Fruit fly (Drosophila melanogaster) whole organism, embryonic: ENCODE results near the gene CG2321.
A peak's percentile ranks its signal among the peaks of the same experiment; 100 is the strongest.

Experiments used
- CG10274 ChIP-seq: fragments of 200-800 bp; sonication (Bioruptor generic); optimal IDR thresholded peaks from 3 replicates; lab custom pipeline; 2017; ENCODE audit warnings: missing biosample characterization, mild to moderate bottlenecking, missing genetic modification characterization
- CG11247 ChIP-seq: fragments of 200-800 bp; sonication (Bioruptor generic); IDR thresholded peaks from 2 replicates; pipeline ENCODE4 v1.3.6; 2022; ENCODE audit warnings: missing biosample characterization, missing genetic modification characterization
- CG11398 ChIP-seq: fragments of 200-800 bp; sonication (Bioruptor generic); optimal IDR thresholded peaks from 2 replicates; lab custom pipeline; 2016; ENCODE audit warnings: missing biosample characterization, missing genetic modification characterization
- CG11504 ChIP-seq: fragments of 200-800 bp; sonication (Bioruptor generic); optimal IDR thresholded peaks from 3 replicates; lab custom pipeline; 2019; ENCODE audit warnings: missing biosample characterization, mild to moderate bottlenecking, missing genetic modification characterization, moderate library complexity
- CG11695 ChIP-seq: fragments of 200-800 bp; sonication (Bioruptor generic); IDR thresholded peaks from 3 replicates; pipeline ENCODE4 v1.3.6; 2022; ENCODE audit warnings: missing biosample characterization, missing genetic modification characterization
- CG15479 ChIP-seq: fragments of 200-800 bp; sonication (Bioruptor generic); optimal IDR thresholded peaks from 3 replicates; lab custom pipeline; 2019; ENCODE audit warnings: missing biosample characterization, mild to moderate bottlenecking, missing genetic modification characterization, moderate library complexity
- CG1602 ChIP-seq: fragments of 200-800 bp; sonication (Bioruptor generic); optimal IDR thresholded peaks from 3 replicates; lab custom pipeline; 2016; ENCODE audit warnings: missing biosample characterization, missing genetic modification characterization
- CG17568 ChIP-seq: fragments of 200-800 bp; sonication (Bioruptor generic); optimal IDR thresholded peaks from 2 replicates; lab custom pipeline; 2018; ENCODE audit warnings: missing biosample characterization, mild to moderate bottlenecking, missing genetic modification characterization, moderate library complexity
- CG18476 ChIP-seq: fragments of 200-800 bp; sonication (Bioruptor generic); optimal IDR thresholded peaks from 2 replicates; lab custom pipeline; 2016; ENCODE audit warnings: missing biosample characterization, mild to moderate bottlenecking, missing genetic modification characterization
- CG3163 ChIP-seq: fragments of 200-800 bp; sonication (Bioruptor generic); optimal IDR thresholded peaks from 3 replicates; lab custom pipeline; 2016; ENCODE audit warnings: missing biosample characterization, missing genetic modification characterization
- CG32532 ChIP-seq: fragments of 200-800 bp; sonication (Bioruptor generic); IDR thresholded peaks from 2 replicates; pipeline ENCODE4 v1.3.6; 2022; ENCODE audit warnings: missing biosample characterization, missing genetic modification characterization
- CG34422 ChIP-seq: fragments of 200-800 bp; sonication (Bioruptor generic); IDR thresholded peaks from 3 replicates; pipeline ENCODE4 v1.3.6; 2022; ENCODE audit warnings: missing biosample characterization, missing genetic modification characterization
- CG4360 ChIP-seq: fragments of 200-800 bp; sonication (Bioruptor generic); IDR thresholded peaks from 2 replicates; pipeline ENCODE4 v1.3.6; 2022; ENCODE audit warnings: missing biosample characterization, missing genetic modification characterization
- CG4707 ChIP-seq: fragments of 200-800 bp; sonication (Bioruptor generic); optimal IDR thresholded peaks from 2 replicates; lab custom pipeline; 2018; ENCODE audit warnings: missing biosample characterization, mild to moderate bottlenecking, missing genetic modification characterization, moderate library complexity
- CG6813 ChIP-seq: fragments of 200-800 bp; sonication (Bioruptor generic); optimal IDR thresholded peaks from 2 replicates; lab custom pipeline; 2017; ENCODE audit warnings: missing biosample characterization, missing genetic modification characterization, mild to moderate bottlenecking, moderate library complexity, missing genetic modification reagents
- CG7556 ChIP-seq: fragments of 200-800 bp; sonication (Bioruptor generic); optimal IDR thresholded peaks from 2 replicates; lab custom pipeline; 2017; ENCODE audit warnings: missing biosample characterization, mild to moderate bottlenecking, missing genetic modification characterization
- CG7928 ChIP-seq: fragments of 200-800 bp; sonication (Bioruptor generic); optimal IDR thresholded peaks from 2 replicates; lab custom pipeline; 2017; ENCODE audit warnings: missing biosample characterization, mild to moderate bottlenecking, missing genetic modification characterization
- CG7963 ChIP-seq: fragments of 200-800 bp; sonication (Bioruptor generic); IDR thresholded peaks from 3 replicates; pipeline ENCODE4 v1.3.6; 2022; ENCODE audit warnings: missing biosample characterization, missing genetic modification characterization; ENCODE audit not compliant: partially characterized antibody
- CG8290 ChIP-seq, 3 experiments: fragments of 200-800 bp; sonication (Bioruptor generic); optimal IDR thresholded peaks; 2 replicates each; lab custom pipeline; 2016 to 2019; ENCODE audit warnings: missing biosample characterization in 3 of 3, missing genetic modification characterization in 3 of 3, mild to moderate bottlenecking in 2 of 3, moderate library complexity in 1 of 3
- CG9437 ChIP-seq: fragments of 200-800 bp; sonication (Bioruptor generic); optimal IDR thresholded peaks from 2 replicates; lab custom pipeline; 2018; ENCODE audit warnings: missing biosample characterization, mild to moderate bottlenecking, missing genetic modification characterization
- CG9797 ChIP-seq: fragments of 200-800 bp; sonication (Bioruptor generic); optimal IDR thresholded peaks from 3 replicates; lab custom pipeline; 2018; ENCODE audit warnings: missing biosample characterization, mild to moderate bottlenecking, missing genetic modification characterization
- CHES-1-like ChIP-seq: fragments of 200-800 bp; sonication (Bioruptor generic); optimal IDR thresholded peaks from 2 replicates; lab custom pipeline; 2016; ENCODE audit warnings: missing biosample characterization, missing genetic modification characterization
- CTCF ChIP-seq: fragments of 200-800 bp; sonication (Bioruptor generic); optimal IDR thresholded peaks from 2 replicates; lab custom pipeline; 2017; ENCODE audit warnings: missing biosample characterization, mild to moderate bottlenecking, missing genetic modification characterization, moderate library complexity
- Drgx ChIP-seq: fragments of 200-800 bp; sonication (Bioruptor generic); IDR thresholded peaks from 2 replicates; pipeline ENCODE4 v1.3.6; 2022; ENCODE audit warnings: missing biosample characterization, missing genetic modification characterization
- Ets65A ChIP-seq: fragments of 200-800 bp; sonication (Bioruptor generic); peaks from one replicate; lab custom pipeline; 2016; ENCODE audit warnings: missing biosample characterization, missing genetic modification characterization
- H15 ChIP-seq: fragments of 200-800 bp; sonication (Bioruptor generic); IDR thresholded peaks from 3 replicates; pipeline ENCODE4 v1.3.6; 2022; ENCODE audit warnings: missing biosample characterization, missing genetic modification characterization
- HLH54F ChIP-seq: fragments of 200-800 bp; sonication (Bioruptor generic); optimal IDR thresholded peaks from 3 replicates; lab custom pipeline; 2016; ENCODE audit warnings: missing biosample characterization, missing genetic modification characterization
- HLHmδ ChIP-seq: fragments of 200-800 bp; sonication (Bioruptor generic); optimal IDR thresholded peaks from 2 replicates; lab custom pipeline; 2018; ENCODE audit warnings: missing biosample characterization, mild to moderate bottlenecking, missing genetic modification characterization, moderate library complexity
- Lim3 ChIP-seq: fragments of 200-800 bp; sonication (Bioruptor generic); IDR thresholded peaks from 2 replicates; pipeline ENCODE4 v1.3.6; 2022; ENCODE audit warnings: missing biosample characterization, missing genetic modification characterization
- MBD-R2 ChIP-seq: fragments of 200-800 bp; sonication (Bioruptor generic); IDR thresholded peaks from 2 replicates; pipeline ENCODE4 v1.3.6; 2022; ENCODE audit warnings: missing biosample characterization, missing genetic modification characterization
- Optix ChIP-seq: fragments of 200-800 bp; sonication (Bioruptor generic); IDR thresholded peaks from 3 replicates; pipeline ENCODE4 v1.3.6; 2022; ENCODE audit warnings: missing biosample characterization, missing genetic modification characterization
- PHDP ChIP-seq: fragments of 200-800 bp; sonication (Bioruptor generic); optimal IDR thresholded peaks from 3 replicates; lab custom pipeline; 2018; ENCODE audit warnings: missing biosample characterization, mild to moderate bottlenecking, missing genetic modification characterization, moderate library complexity
- Rx ChIP-seq: fragments of 200-800 bp; sonication (Bioruptor generic); IDR thresholded peaks from 2 replicates; pipeline ENCODE4 v1.3.6; 2022; ENCODE audit warnings: missing biosample characterization, missing genetic modification characterization
- Sin3A ChIP-seq: fragments of >200 bp; optimal IDR thresholded peaks from 2 replicates; lab custom pipeline; 2018
- Six4 ChIP-seq: fragments of 200-800 bp; sonication (Bioruptor generic); optimal IDR thresholded peaks from 2 replicates; lab custom pipeline; 2016; ENCODE audit warnings: missing biosample characterization, missing genetic modification characterization
- Sox100B ChIP-seq: fragments of 200-800 bp; sonication (Bioruptor generic); optimal IDR thresholded peaks from 3 replicates; lab custom pipeline; 2018; ENCODE audit warnings: missing biosample characterization, mild to moderate bottlenecking, missing genetic modification characterization
- Usf ChIP-seq: fragments of 200-800 bp; sonication (Bioruptor generic); optimal IDR thresholded peaks from 2 replicates; lab custom pipeline; 2017; ENCODE audit warnings: missing genotype, missing biosample characterization, missing genetic modification characterization
- Xrp1 ChIP-seq: fragments of 200-800 bp; sonication (Bioruptor generic); IDR thresholded peaks from 2 replicates; pipeline ENCODE4 v1.3.6; 2022; ENCODE audit warnings: missing biosample characterization, missing genetic modification characterization
- corto ChIP-seq: fragments of 200-800 bp; sonication (Bioruptor generic); optimal IDR thresholded peaks from 2 replicates; lab custom pipeline; 2016; ENCODE audit warnings: missing biosample characterization, mild to moderate bottlenecking, missing genetic modification characterization, moderate library complexity
- dimm ChIP-seq: fragments of 200-800 bp; sonication (Bioruptor generic); IDR thresholded peaks from 2 replicates; pipeline ENCODE4 v1.3.6; 2022; ENCODE audit warnings: missing biosample characterization, missing genetic modification characterization
- dysf ChIP-seq: fragments of 200-800 bp; sonication (Bioruptor generic); IDR thresholded peaks from 3 replicates; pipeline ENCODE4 v1.3.6; 2022; ENCODE audit warnings: missing biosample characterization, missing genetic modification characterization
- ftz-f1 ChIP-seq: fragments of 200-800 bp; sonication (Bioruptor generic); optimal IDR thresholded peaks from 2 replicates; lab custom pipeline; 2016; ENCODE audit warnings: missing biosample characterization, missing genetic modification characterization
- lola ChIP-seq, 3 experiments: fragments of >200 bp in 2 of 3; fragments of 200-800 bp in 1 of 3; sonication (Bioruptor generic) in 1 of 3; optimal IDR thresholded peaks; 2 replicates each; lab custom pipeline; 2017 to 2019; ENCODE audit warnings: missing biosample characterization in 3 of 3, missing genetic modification characterization in 3 of 3, mild to moderate bottlenecking in 1 of 3, moderate library complexity in 1 of 3
- luna ChIP-seq: fragments of 200-800 bp; sonication (Bioruptor generic); optimal IDR thresholded peaks from 2 replicates; lab custom pipeline; 2016; ENCODE audit warnings: missing biosample characterization, missing genetic modification characterization
- mam ChIP-seq: fragments of 200-800 bp; sonication (Bioruptor generic); optimal IDR thresholded peaks from 3 replicates; lab custom pipeline; 2016; ENCODE audit warnings: missing biosample characterization, missing genetic modification characterization
- pum ChIP-seq: fragments of 200-800 bp; sonication (Bioruptor generic); optimal IDR thresholded peaks from 2 replicates; lab custom pipeline; 2016; ENCODE audit warnings: missing biosample characterization, missing genetic modification characterization
- repo ChIP-seq: fragments of 200-800 bp; sonication (Bioruptor generic); optimal IDR thresholded peaks from 2 replicates; lab custom pipeline; 2016; ENCODE audit warnings: missing biosample characterization, missing genetic modification characterization
- sna ChIP-seq: fragments of 200-800 bp; sonication (Bioruptor generic); IDR thresholded peaks from 2 replicates; pipeline ENCODE4 v1.3.6; 2022; ENCODE audit warnings: missing biosample characterization, missing genetic modification characterization; ENCODE audit not compliant: partially characterized antibody
- sqz ChIP-seq: fragments of 200-800 bp; sonication (Bioruptor generic); optimal IDR thresholded peaks from 3 replicates; lab custom pipeline; 2018; ENCODE audit warnings: missing biosample characterization, mild to moderate bottlenecking, missing genetic modification characterization
- sug ChIP-seq: fragments of 200-800 bp; optimal IDR thresholded peaks from 2 replicates; lab custom pipeline; 2019; ENCODE audit warnings: missing biosample characterization, mild to moderate bottlenecking, missing genetic modification characterization, moderate library complexity
- tap ChIP-seq: fragments of 200-800 bp; optimal IDR thresholded peaks from 3 replicates; lab custom pipeline; 2019; ENCODE audit warnings: missing biosample characterization, mild to moderate bottlenecking, missing genetic modification characterization, moderate library complexity
- z ChIP-seq: fragments of 200-800 bp; sonication (Bioruptor generic); IDR thresholded peaks from 3 replicates; pipeline ENCODE4 v1.3.6; 2022; ENCODE audit warnings: missing biosample characterization, missing genetic modification characterization

CG2321 gene

dm6 chr3R:29458689-29459136, 30.4 kb downstream of the CG2321 start (continued):
- TF ChIP-seq HLHmδ (GFP tag; lab: Kevin White, UChicago) (peak; percentile 66), PHDP (tag; lab: Kevin White, UChicago) (peak; percentile 49), z (GFP tag; lab: Robert Waterston, UW) (no peak), CG34422 (GFP tag; lab: Robert Waterston, UW) (no peak), dimm (GFP tag; lab: Robert Waterston, UW) (no peak), corto (GFP tag; lab: Kevin White, UChicago) (no peak), CG7928 (GFP tag; lab: Kevin White, UChicago) (no peak), CG15479 (GFP tag; lab: Kevin White, UChicago) (no peak), tap (tag; lab: Kevin White, UChicago) (peak; percentile 22), CG11247 (GFP tag; lab: Robert Waterston, UW) (no peak), sqz (GFP tag; lab: Kevin White, UChicago) (peak; percentile 29), Xrp1 (GFP tag; lab: Robert Waterston, UW) (peak; percentile 57; the same call in 1 of the 2 replicates), Ets65A (peak; percentile 91), Rx (GFP tag; lab: Robert Waterston, UW) (no peak), luna (GFP tag; lab: Kevin White, UChicago) (no peak), Six4 (GFP tag; lab: Kevin White, UChicago) (peak; percentile 0), dysf (GFP tag; lab: Robert Waterston, UW) (0 out of 3 replicates have a peak, but pooled peaks have one; percentile 26), CG4707 (GFP tag; lab: Kevin White, UChicago) (peak; percentile 43), Sox100B (GFP tag; lab: Kevin White, UChicago) (peak; percentile 70), CTCF (GFP tag; lab: Kevin White, UChicago) (no peak), CG9797 (GFP tag; lab: Kevin White, UChicago) (no peak), CG11695 (GFP tag; lab: Robert Waterston, UW) (no peak; the same call in 2 of the 3 replicates), Lim3 (GFP tag; lab: Robert Waterston, UW) (no peak), lola (GFP tag; optimal IDR thresholded peaks at IDR 0.05; lab: Kevin White, UChicago) (peak in 1 of 3 experiments; percentile 71), CG9437 (GFP tag; lab: Kevin White, UChicago) (peak; percentile 20), CG10274 (GFP tag; lab: Kevin White, UChicago) (no peak), CG11398 (GFP tag; lab: Kevin White, UChicago) (no peak), CG1602 (peak; percentile 48), pum (GFP tag; lab: Kevin White, UChicago) (peak; percentile 66), CG11504 (peak; percentile 53), CG7963 (no peak), Sin3A (lab: Kevin White, UChicago) (no peak), repo (GFP tag; lab: Kevin White, UChicago) (peak; percentile 27), CG32532 (no peak), CG17568 (GFP tag; lab: Kevin White, UChicago) (peak; percentile 19), ftz-f1 (no peak), Optix (GFP tag; lab: Robert Waterston, UW) (no peak), CG3163 (peak; percentile 1), H15 (GFP tag; lab: Robert Waterston, UW) (no peak), Drgx (GFP tag; lab: Robert Waterston, UW) (0 out of 2 replicates have a peak, but pooled peaks have one; percentile 35), CG7556 (GFP tag; lab: Kevin White, UChicago) (peak; percentile 37), sug (no peak), HLH54F (peak; percentile 22), CG8290 (GFP tag; optimal IDR thresholded peaks at IDR 0.05; lab: Kevin White, UChicago) (no peak), CG8290 (tag; optimal IDR thresholded peaks at IDR 0.05; lab: Kevin White, UChicago) (no peak), CHES-1-like (GFP tag; lab: Kevin White, UChicago) (no peak), Usf (GFP tag; lab: Kevin White, UChicago) (no peak), CG18476 (GFP tag; lab: Kevin White, UChicago) (peak; percentile 18), mam (GFP tag; lab: Kevin White, UChicago) (peak; percentile 31), CG4360 (GFP tag; lab: Robert Waterston, UW) (no peak), MBD-R2 (GFP tag; lab: Robert Waterston, UW) (no peak), sna (no peak), CG6813 (peak; percentile 19)
